Worm (Caenorhabditis elegans): Measurements from ENCODE around the gene R08E3.3.

The R08E3.3 gene

ce11 chrX:4818252-4818651 lies at the start of gene R08E3.3:
Gene R08E3.3 (plus strand): TSS chrX:4818593.
- TF ChIP-seq lin-13 (tag; optimal IDR thresholded peaks at IDR 0.05) (no peak), elt-3 (tag; optimal IDR thresholded peaks at IDR 0.05) (no peak), nhr-28 (tag; optimal IDR thresholded peaks at IDR 0.05) (no peak), ces-1 (GFP tag; optimal IDR thresholded peaks at IDR 0.05) (peak; percentile 15), lsy-2 (tag; optimal IDR thresholded peaks at IDR 0.05) (peak; percentile 95), nhr-12 (tag; optimal IDR thresholded peaks at IDR 0.05) (no peak), blmp-1 (tag; optimal IDR thresholded peaks at IDR 0.05) (no peak)

DNA sequence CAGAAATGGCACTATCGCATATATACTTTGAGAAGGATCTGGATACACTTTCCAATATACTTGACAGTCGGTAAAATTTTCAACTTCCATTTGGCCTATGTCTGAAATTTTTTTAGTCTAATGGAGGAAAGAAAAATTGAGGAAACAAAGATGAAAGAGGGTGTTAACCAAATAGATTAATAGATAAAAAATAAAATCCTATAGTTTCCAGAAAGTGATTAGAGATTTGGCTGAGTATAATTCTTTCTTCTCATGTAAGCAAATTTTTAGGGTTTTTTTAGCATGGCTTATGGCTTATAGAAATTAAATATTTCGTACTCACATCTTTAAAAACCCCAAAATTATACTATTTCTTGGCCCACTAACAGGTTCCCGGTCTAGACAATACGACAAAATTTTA lies 48.5 kb upstream of the R08E3.3 start, which contains the start of gene npr-1:
Gene npr-1, minus strand, starts transcription at position 101 of the 400 bp plus-strand sequence.
- TF ChIP-seq lin-32 (GFP tag; optimal IDR thresholded peaks at IDR 0.05), result no peak
- no peak for TF ChIP-seq hlh-1 (tag; optimal IDR thresholded peaks at IDR 0.05)
- TF ChIP-seq snpc-4 (tag; optimal IDR thresholded peaks at IDR 0.05), result no peak
- no peak for TF ChIP-seq unc-120 (tag; optimal IDR thresholded peaks at IDR 0.05; ENCODE audit: poor library complexity, severe bottlenecking)
- no peak for TF ChIP-seq elt-1 (tag; optimal IDR thresholded peaks at IDR 0.05; ENCODE audit: borderline replicate concordance, insufficient read depth)
- no peak for TF ChIP-seq pha-4 (tag; optimal IDR thresholded peaks at IDR 0.05)
- TF ChIP-seq bed-3 (GFP tag; optimal IDR thresholded peaks at IDR 0.05), result no peak
- TF ChIP-seq lsy-2 (tag; optimal IDR thresholded peaks at IDR 0.05), result no peak
- no peak for TF ChIP-seq sptf-1 (tag; optimal IDR thresholded peaks at IDR 0.05)
- TF ChIP-seq M03D4.4 (tag; optimal IDR thresholded peaks at IDR 0.05), result no peak
- TF ChIP-seq nhr-2 (tag; optimal IDR thresholded peaks at IDR 0.05), result no peak
- TF ChIP-seq sem-2 (GFP tag; optimal IDR thresholded peaks at IDR 0.05), result no peak
- no peak for TF ChIP-seq ces-1 (GFP tag; optimal IDR thresholded peaks at IDR 0.05)
- TF ChIP-seq unc-39 (tag; optimal IDR thresholded peaks at IDR 0.05), result no peak
- TF ChIP-seq ham-2 (GFP tag; optimal IDR thresholded peaks at IDR 0.05), result no peak
- TF ChIP-seq flh-1 (GFP tag; optimal IDR thresholded peaks at IDR 0.05), result no peak

DNA sequence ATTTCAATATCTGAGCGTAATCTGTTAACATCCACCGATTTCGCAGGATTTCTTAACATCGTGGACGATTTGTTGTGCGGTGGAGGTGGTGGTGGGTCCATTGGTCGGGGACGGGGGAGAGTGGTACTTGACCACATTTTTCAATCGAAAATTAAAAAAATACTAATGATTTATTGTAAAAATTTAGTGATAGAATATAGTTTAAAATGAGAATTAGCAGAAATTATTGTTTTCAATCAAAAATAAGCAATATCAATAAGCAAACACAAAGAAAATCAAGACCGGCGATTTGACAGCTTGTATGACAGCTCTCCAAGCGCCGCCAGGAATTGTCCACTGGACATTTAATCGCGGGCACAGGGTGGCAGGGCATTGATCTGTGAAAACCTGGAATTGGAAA lies 36.2 kb upstream of the R08E3.3 start, which contains the start of gene hum-10:
Gene hum-10, minus strand, starts transcription at position 101 of the 400 bp plus-strand sequence.
- no peak for TF ChIP-seq mep-1 (tag; optimal IDR thresholded peaks at IDR 0.05)
- no peak for TF ChIP-seq mab-5 (tag; optimal IDR thresholded peaks at IDR 0.05)
- no peak for TF ChIP-seq drap-1 (GFP tag; optimal IDR thresholded peaks at IDR 0.05)
- TF ChIP-seq pha-4 (tag; optimal IDR thresholded peaks at IDR 0.05), result no peak
- TF ChIP-seq lin-32 (GFP tag; optimal IDR thresholded peaks at IDR 0.05), result no peak
- no peak for TF ChIP-seq ces-1 (GFP tag; optimal IDR thresholded peaks at IDR 0.05)
- no peak for TF ChIP-seq sem-2 (GFP tag; optimal IDR thresholded peaks at IDR 0.05)

- TF ChIP-seq zip-8 (tag; optimal IDR thresholded peaks at IDR 0.05), result no peak
- TF ChIP-seq mab-5 (tag; optimal IDR thresholded peaks at IDR 0.05), result no peak
- no peak for TF ChIP-seq unc-39 (tag; optimal IDR thresholded peaks at IDR 0.05)
- TF ChIP-seq flh-1 (GFP tag; optimal IDR thresholded peaks at IDR 0.05), result no peak
- TF ChIP-seq tbx-8 (GFP tag; optimal IDR thresholded peaks at IDR 0.05), result no peak
- TF ChIP-seq bed-3 (GFP tag; optimal IDR thresholded peaks at IDR 0.05), result no peak
- no peak for TF ChIP-seq unc-120 (tag; optimal IDR thresholded peaks at IDR 0.05; ENCODE audit: poor library complexity, severe bottlenecking)
These were observed 35.1 kb upstream of the R08E3.3 start, which contains the start of gene F43C9.2 for ce11 chrX:4783117-4783775. Gene F43C9.2 (plus strand): TSS chrX:4783613.

DNA sequence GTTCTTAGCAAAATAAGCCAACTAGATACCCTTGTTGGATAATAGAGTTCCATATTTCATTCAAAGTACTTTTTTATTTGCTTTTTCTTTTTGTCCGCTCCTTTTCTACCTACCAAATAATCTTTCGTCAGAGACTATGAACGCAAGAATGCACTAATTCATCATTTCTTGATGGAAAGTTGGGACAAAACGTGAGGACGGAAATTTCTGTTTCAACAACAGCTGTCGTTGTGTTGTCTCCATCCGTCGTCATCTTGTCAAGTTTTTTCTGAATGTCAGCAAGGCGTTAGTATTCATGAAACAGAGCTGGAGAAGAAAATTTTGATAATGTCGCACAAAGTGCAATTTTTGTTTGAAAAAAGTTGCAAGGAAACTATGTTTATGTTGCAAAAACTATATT lies 33.6 kb upstream of the R08E3.3 start:
- no peak for TF ChIP-seq lin-13 (tag; optimal IDR thresholded peaks at IDR 0.05)
- TF ChIP-seq drap-1 (GFP tag; optimal IDR thresholded peaks at IDR 0.05), result no peak
- TF ChIP-seq unc-39 (tag; optimal IDR thresholded peaks at IDR 0.05), result no peak
- TF ChIP-seq bed-3 (GFP tag; optimal IDR thresholded peaks at IDR 0.05), result no peak
- no peak for TF ChIP-seq ceh-83 (GFP tag; optimal IDR thresholded peaks at IDR 0.05)
- TF ChIP-seq ham-2 (GFP tag; optimal IDR thresholded peaks at IDR 0.05), result no peak
- peak; percentile 70 for TF ChIP-seq unc-62 (GFP tag; optimal IDR thresholded peaks at IDR 0.05)
- no peak for TF ChIP-seq nhr-237 (tag; optimal IDR thresholded peaks at IDR 0.05)
- TF ChIP-seq hlh-1 (tag; optimal IDR thresholded peaks at IDR 0.05), result peak; percentile 90
- TF ChIP-seq sptf-1 (tag; optimal IDR thresholded peaks at IDR 0.05), result no peak
- no peak for TF ChIP-seq ztf-11 (tag; optimal IDR thresholded peaks at IDR 0.05)
